Fruit fly (Drosophila melanogaster): Measurements from ENCODE around the gene CG31650.

CG31650 gene

DNA sequence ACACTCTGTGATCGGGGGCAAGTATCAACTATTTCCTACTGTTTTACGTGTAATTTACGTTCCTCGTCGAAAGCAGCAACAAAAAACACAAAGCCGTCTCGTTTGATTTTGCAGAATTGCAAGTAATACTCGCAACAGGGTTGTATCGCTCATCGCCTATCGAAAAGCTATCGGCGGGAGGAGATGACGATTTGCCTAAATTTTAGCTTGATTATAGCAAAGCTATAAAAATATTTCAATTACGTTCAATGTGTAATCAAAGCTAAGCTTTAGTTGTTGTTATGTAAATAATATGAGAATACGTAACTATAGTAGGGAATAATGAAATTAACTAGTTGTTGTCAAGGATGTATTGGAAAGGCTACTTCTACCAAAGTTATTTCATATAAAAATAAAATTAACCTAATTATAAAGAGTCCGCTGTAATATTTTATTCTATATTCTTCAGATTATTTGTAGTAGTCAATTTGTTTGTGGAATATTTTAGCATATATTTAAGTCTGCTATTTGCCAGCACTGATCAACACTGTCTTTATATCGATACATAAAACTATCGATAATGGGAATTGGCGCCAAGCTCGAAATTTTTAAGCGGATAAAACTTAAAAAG lies 15.2 kb upstream of the CG31650 start, which contains the start of gene Rpn11:
TSS of gene Rpn11 (minus strand) at position 146 of the 610 bp plus-strand sequence.
- peak; percentile 81 for TF ChIP-seq woc (GFP tag; optimal IDR thresholded peaks at IDR 0.05)
- TF ChIP-seq usp (GFP tag; optimal IDR thresholded peaks at IDR 0.05) = no peak
- TF ChIP-seq Mio (GFP tag; optimal IDR thresholded peaks at IDR 0.05) = no peak
- no peak for TF ChIP-seq N (GFP tag; optimal IDR thresholded peaks at IDR 0.05)
- TF ChIP-seq dmrt93B (GFP tag; optimal IDR thresholded peaks at IDR 0.05) = peak; percentile 39
- no peak for TF ChIP-seq tai (GFP tag; optimal IDR thresholded peaks at IDR 0.05)
- TF ChIP-seq h (GFP tag; optimal IDR thresholded peaks at IDR 0.05) = peak; percentile 69
- TF ChIP-seq Abd-B (GFP tag; optimal IDR thresholded peaks at IDR 0.05) = no peak
- peak; percentile 66 for TF ChIP-seq Jra (GFP tag; optimal IDR thresholded peaks at IDR 0.05)
- no peak for TF ChIP-seq sage (GFP tag; optimal IDR thresholded peaks at IDR 0.05)
- no peak for TF ChIP-seq GATAd (GFP tag; optimal IDR thresholded peaks at IDR 0.05)
- TF ChIP-seq jim (GFP tag; optimal IDR thresholded peaks at IDR 0.05) = no peak
- TF ChIP-seq CG9705 (GFP tag; optimal IDR thresholded peaks at IDR 0.05) = peak; percentile 43
- peak; percentile 8 for TF ChIP-seq ey (GFP tag; optimal IDR thresholded peaks at IDR 0.05)
- no peak for TF ChIP-seq dsf (GFP tag; optimal IDR thresholded peaks at IDR 0.05; ENCODE audit: borderline replicate concordance)
- TF ChIP-seq Vsx2 (GFP tag; optimal IDR thresholded peaks at IDR 0.05; ENCODE audit: partially characterized antibody) = no peak
- TF ChIP-seq psq (GFP tag; optimal IDR thresholded peaks at IDR 0.05) = peak; percentile 41
- peak; percentile 26 for TF ChIP-seq sv (GFP tag; optimal IDR thresholded peaks at IDR 0.05)
- no peak for TF ChIP-seq CrebA (GFP tag; optimal IDR thresholded peaks at IDR 0.05; ENCODE audit: borderline replicate concordance)
- peak; percentile 66 for TF ChIP-seq fru (GFP tag; optimal IDR thresholded peaks at IDR 0.05)
- TF ChIP-seq dl (GFP tag; optimal IDR thresholded peaks at IDR 0.05; ENCODE audit: insufficient read depth in 1 of 2, partially characterized antibody in 2 of 2) = no peak
- TF ChIP-seq brk (GFP tag; optimal IDR thresholded peaks at IDR 0.05) = peak; percentile 54
- TF ChIP-seq Dif (GFP tag; optimal IDR thresholded peaks at IDR 0.05; ENCODE audit: partially characterized antibody) = no peak
- TF ChIP-seq pan (optimal IDR thresholded peaks at IDR 0.05) = no peak
- no peak for TF ChIP-seq Hr78 (GFP tag; optimal IDR thresholded peaks at IDR 0.05)
- TF ChIP-seq Hnf4 (GFP tag; optimal IDR thresholded peaks at IDR 0.05) = peak; percentile 10
- TF ChIP-seq Rel (GFP tag; optimal IDR thresholded peaks at IDR 0.05) = no peak
- no peak for TF ChIP-seq Rel (tag; optimal IDR thresholded peaks at IDR 0.05)
- peak; percentile 91 for TF ChIP-seq Myc (optimal IDR thresholded peaks at IDR 0.05)
- TF ChIP-seq CG32264 (GFP tag; optimal IDR thresholded peaks at IDR 0.05) = no peak
- TF ChIP-seq OdsH (GFP tag; optimal IDR thresholded peaks at IDR 0.05) = no peak
- peak; percentile 42 for TF ChIP-seq rgr (GFP tag; optimal IDR thresholded peaks at IDR 0.05)
- TF ChIP-seq Sp1 (GFP tag; optimal IDR thresholded peaks at IDR 0.05) = peak; percentile 73
- TF ChIP-seq Dfd (GFP tag; optimal IDR thresholded peaks at IDR 0.05) = no peak
- TF ChIP-seq foxo (GFP tag; optimal IDR thresholded peaks at IDR 0.05) = peak in 1 of 2 experiments; percentile 74
- no peak for TF ChIP-seq lola (GFP tag; optimal IDR thresholded peaks at IDR 0.05)
- TF ChIP-seq HLH106 (tag; optimal IDR thresholded peaks at IDR 0.05) = peak; percentile 69
- TF ChIP-seq Hr83 (GFP tag; optimal IDR thresholded peaks at IDR 0.05; ENCODE audit: poor library complexity, severe bottlenecking) = peak; percentile 5
- TF ChIP-seq br (GFP tag; optimal IDR thresholded peaks at IDR 0.05) = peak; percentile 43

DNA sequence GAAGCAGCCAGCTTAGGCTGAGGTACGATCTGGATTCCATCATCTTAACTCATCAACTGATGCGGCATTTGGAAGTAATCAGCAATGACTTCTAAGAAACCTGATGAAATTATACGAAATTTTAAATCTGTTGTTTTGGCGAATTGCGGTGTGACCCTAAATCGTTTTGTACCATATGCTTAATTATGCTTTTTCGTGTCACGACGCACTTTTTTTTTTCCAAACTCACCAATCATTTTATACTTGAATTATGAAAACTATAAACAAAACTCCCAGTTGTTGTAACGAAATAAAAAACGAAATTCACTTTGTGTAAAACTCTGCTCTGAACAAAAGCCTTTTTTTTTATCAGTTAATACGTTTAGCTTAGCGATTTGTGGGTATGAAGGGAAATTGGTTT lies 13.6 kb upstream of the CG31650 start, which contains the start of gene Nepl3:
TSS of gene Nepl3 (minus strand) at position 155 of the 400 bp plus-strand sequence.
- TF ChIP-seq CrebA (GFP tag; optimal IDR thresholded peaks at IDR 0.05; ENCODE audit: borderline replicate concordance) = no peak
- no peak for TF ChIP-seq HLH106 (tag; optimal IDR thresholded peaks at IDR 0.05)
- no peak for TF ChIP-seq pan (optimal IDR thresholded peaks at IDR 0.05)
- TF ChIP-seq h (GFP tag; optimal IDR thresholded peaks at IDR 0.05) = no peak
- peak; percentile 8 for TF ChIP-seq woc (GFP tag; optimal IDR thresholded peaks at IDR 0.05)

DNA sequence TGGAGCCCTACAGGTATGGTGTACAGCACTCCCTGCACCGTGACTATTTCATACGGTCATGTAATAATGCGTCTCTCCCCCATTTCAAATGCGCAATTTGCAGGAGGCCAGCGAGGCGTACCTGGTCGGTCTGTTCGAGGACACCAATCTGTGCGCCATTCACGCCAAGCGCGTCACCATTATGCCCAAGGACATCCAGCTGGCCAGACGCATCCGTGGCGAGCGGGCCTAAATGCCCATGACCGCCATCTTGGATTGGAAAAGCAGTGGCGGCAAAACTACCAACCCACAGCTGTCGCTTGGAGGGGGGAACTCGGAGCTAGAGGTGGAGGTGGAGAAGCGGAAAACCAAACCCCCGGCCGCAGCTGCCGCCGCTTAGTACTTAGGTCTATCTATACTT lies 11.0 kb upstream of the CG31650 start:
- no peak for TF ChIP-seq CG9705 (GFP tag; optimal IDR thresholded peaks at IDR 0.05)
- no peak for TF ChIP-seq lola (GFP tag; optimal IDR thresholded peaks at IDR 0.05)
- no peak for TF ChIP-seq Mio (GFP tag; optimal IDR thresholded peaks at IDR 0.05)
- no peak for TF ChIP-seq brk (GFP tag; optimal IDR thresholded peaks at IDR 0.05)
- TF ChIP-seq Sp1 (GFP tag; optimal IDR thresholded peaks at IDR 0.05) = no peak
- no peak for TF ChIP-seq Hr78 (GFP tag; optimal IDR thresholded peaks at IDR 0.05)
- TF ChIP-seq GATAd (GFP tag; optimal IDR thresholded peaks at IDR 0.05) = no peak
- no peak for TF ChIP-seq CrebA (GFP tag; optimal IDR thresholded peaks at IDR 0.05; ENCODE audit: borderline replicate concordance)
- TF ChIP-seq foxo (GFP tag; optimal IDR thresholded peaks at IDR 0.05) = no peak
- TF ChIP-seq tai (GFP tag; optimal IDR thresholded peaks at IDR 0.05) = no peak
- TF ChIP-seq dmrt93B (GFP tag; optimal IDR thresholded peaks at IDR 0.05) = no peak
- TF ChIP-seq pan (optimal IDR thresholded peaks at IDR 0.05) = no peak
- TF ChIP-seq psq (GFP tag; optimal IDR thresholded peaks at IDR 0.05) = no peak
- no peak for TF ChIP-seq Rel (GFP tag; optimal IDR thresholded peaks at IDR 0.05)
- TF ChIP-seq Rel (tag; optimal IDR thresholded peaks at IDR 0.05) = no peak
